In genomic region chrIV:8481308-8481707, ce11 we compare ENCODE assay signal across 6 worm cellular contexts.
A peak's percentile ranks its signal among the peaks of the same experiment; 100 is the strongest.
TF ChIP-seq lines count a peak whose summit lies in the region.

Gene spp-8 (plus strand): TSS chrIV:8481664.

TF ChIP-seq in whole organism, L1 larva, 84 proteins besides CTCF, POLR2A, EP300 and RAD21 (continues in another document):
- TF ChIP-seq lin-13 (GFP tag; optimal IDR thresholded peaks at IDR 0.05; lab: Kevin White, UChicago) (no peak), nhr-85 (tag; lab: Kevin White, UChicago) (no peak), nhr-12 (tag; optimal IDR thresholded peaks at IDR 0.05; lab: Kevin White, UChicago) (no peak), F16B12.6 (tag; optimal IDR thresholded peaks at IDR 0.05; lab: Kevin White, UChicago) (no peak), C04F5.9 (tag; optimal IDR thresholded peaks at IDR 0.05; lab: Kevin White, UChicago) (no peak), pag-3 (tag; optimal IDR thresholded peaks at IDR 0.05; lab: Kevin White, UChicago; ENCODE audit: borderline replicate concordance, insufficient read depth) (no peak), nhr-28 (tag; optimal IDR thresholded peaks at IDR 0.05; lab: Kevin White, UChicago) (no peak), irx-1 (tag; optimal IDR thresholded peaks at IDR 0.05; lab: Kevin White, UChicago) (no peak), pax-3 (tag; optimal IDR thresholded peaks at IDR 0.05; lab: Kevin White, UChicago) (no peak), mdl-1 (tag; optimal IDR thresholded peaks at IDR 0.05; lab: Kevin White, UChicago) (peak in 1 of 2 experiments; percentile 25), fos-1 (tag; optimal IDR thresholded peaks at IDR 0.05; lab: Kevin White, UChicago) (no peak), ama-1 (optimal IDR thresholded peaks at IDR 0.05; lab: Kevin White, UChicago) (no peak), nhr-77 (tag; optimal IDR thresholded peaks at IDR 0.05; lab: Kevin White, UChicago) (no peak), elt-2 (tag; optimal IDR thresholded peaks at IDR 0.05; lab: Kevin White, UChicago) (peak; percentile 96), hlh-4 (tag; optimal IDR thresholded peaks at IDR 0.05; lab: Kevin White, UChicago) (no peak), C34B4.2 (tag; optimal IDR thresholded peaks at IDR 0.05; lab: Kevin White, UChicago) (no peak)

TF ChIP-seq in whole organism, L2 larva, 48 proteins besides CTCF, POLR2A, EP300 and RAD21:
- TF ChIP-seq alr-1 (tag; optimal IDR thresholded peaks at IDR 0.05; lab: Kevin White, UChicago) (no peak), ZK546.5 (tag; optimal IDR thresholded peaks at IDR 0.05; lab: Kevin White, UChicago) (no peak), gmeb-1 (tag; optimal IDR thresholded peaks at IDR 0.05; lab: Kevin White, UChicago) (peak; percentile 40), sma-9 (GFP tag; optimal IDR thresholded peaks at IDR 0.05; lab: Kevin White, UChicago) (peak; percentile 55), sma-9 (tag; optimal IDR thresholded peaks at IDR 0.05; lab: Kevin White, UChicago) (no peak), mdl-1 (tag; optimal IDR thresholded peaks at IDR 0.05; lab: Kevin White, UChicago) (peak in 1 of 2 experiments; percentile 43), aly-2 (tag; optimal IDR thresholded peaks at IDR 0.05; lab: Kevin White, UChicago) (no peak), nhr-77 (tag; optimal IDR thresholded peaks at IDR 0.05; lab: Kevin White, UChicago) (no peak), nhr-12 (tag; optimal IDR thresholded peaks at IDR 0.05; lab: Kevin White, UChicago) (no peak), crh-2 (tag; optimal IDR thresholded peaks at IDR 0.05; lab: Kevin White, UChicago) (peak; percentile 81), ztf-1 (GFP tag; conservative IDR thresholded peaks at IDR 0.05; lab: Robert Waterston, UW) (no peak), fos-1 (tag; optimal IDR thresholded peaks at IDR 0.05; lab: Kevin White, UChicago) (peak; percentile 78), skn-1 (tag; optimal IDR thresholded peaks at IDR 0.05; lab: Kevin White, UChicago) (peak; percentile 41), sma-3 (GFP tag; optimal IDR thresholded peaks at IDR 0.05; lab: Kevin White, UChicago) (peak; percentile 5)

TF ChIP-seq in whole organism, L3 larva, 47 proteins besides CTCF, POLR2A, EP300 and RAD21 (continues in another document):
- TF ChIP-seq nhr-67 (tag; optimal IDR thresholded peaks at IDR 0.05; lab: Kevin White, UChicago) (no peak), R02D3.7 (tag; optimal IDR thresholded peaks at IDR 0.05; lab: Kevin White, UChicago) (no peak), nhr-43 (tag; optimal IDR thresholded peaks at IDR 0.05; lab: Kevin White, UChicago; ENCODE audit: poor library complexity, severe bottlenecking) (no peak), aly-2 (tag; optimal IDR thresholded peaks at IDR 0.05; lab: Kevin White, UChicago) (no peak), pha-4 (tag; optimal IDR thresholded peaks at IDR 0.05; lab: Kevin White, UChicago) (peak; percentile 65), nhr-77 (tag; optimal IDR thresholded peaks at IDR 0.05; lab: Kevin White, UChicago) (no peak), mml-1 (tag; optimal IDR thresholded peaks at IDR 0.05; lab: Kevin White, UChicago) (no peak), ztf-11 (tag; optimal IDR thresholded peaks at IDR 0.05; lab: Kevin White, UChicago) (no peak), fkh-2 (tag; optimal IDR thresholded peaks at IDR 0.05; lab: Kevin White, UChicago) (no peak), unc-39 (tag; optimal IDR thresholded peaks at IDR 0.05; lab: Kevin White, UChicago) (no peak), nhr-237 (tag; optimal IDR thresholded peaks at IDR 0.05; lab: Kevin White, UChicago) (no peak), jun-1 (tag; optimal IDR thresholded peaks at IDR 0.05; lab: Kevin White, UChicago) (peak; percentile 64), ceh-28 (tag; optimal IDR thresholded peaks at IDR 0.05; lab: Kevin White, UChicago) (no peak), ama-1 (optimal IDR thresholded peaks at IDR 0.05; lab: Kevin White, UChicago) (no peak), lin-15B (tag; optimal IDR thresholded peaks at IDR 0.05; lab: Kevin White, UChicago) (no peak), nfya-1 (tag; optimal IDR thresholded peaks at IDR 0.05; lab: Kevin White, UChicago; ENCODE audit: insufficient read depth) (no peak), lsy-12 (tag; optimal IDR thresholded peaks at IDR 0.05; lab: Kevin White, UChicago) (no peak)

TF ChIP-seq in whole organism, L4 larva, 104 proteins besides CTCF, POLR2A, EP300 and RAD21 (continues in another document):
- no peak for TF ChIP-seq egl-27 (tag; optimal IDR thresholded peaks at IDR 0.05; lab: Kevin White, UChicago)
- TF ChIP-seq ceh-32 (tag; optimal IDR thresholded peaks at IDR 0.05; lab: Kevin White, UChicago; ENCODE audit: poor library complexity): no peak
- no peak for TF ChIP-seq mdt-29 (GFP tag; IDR thresholded peaks at IDR 0.05; lab: Robert Waterston, UW)
- no peak for TF ChIP-seq ceh-62 (tag; optimal IDR thresholded peaks at IDR 0.05; lab: Kevin White, UChicago)
- no peak for TF ChIP-seq daf-19 (GFP tag; conservative IDR thresholded peaks at IDR 0.05; lab: Robert Waterston, UW)
- TF ChIP-seq hlh-30 (tag; optimal IDR thresholded peaks at IDR 0.05; lab: Kevin White, UChicago; ENCODE audit: insufficient read depth): peak; percentile 67
- no peak for TF ChIP-seq ceh-44 (GFP tag; IDR thresholded peaks at IDR 0.05; lab: Robert Waterston, UW)
- peak; percentile 83 for TF ChIP-seq hlh-11 (tag; optimal IDR thresholded peaks at IDR 0.05; lab: Kevin White, UChicago)
- no peak for TF ChIP-seq snpc-4 (tag; optimal IDR thresholded peaks at IDR 0.05; lab: Kevin White, UChicago)
- no peak for TF ChIP-seq unc-39 (tag; optimal IDR thresholded peaks at IDR 0.05; lab: Kevin White, UChicago)
- TF ChIP-seq nhr-48 (tag; optimal IDR thresholded peaks at IDR 0.05; lab: Kevin White, UChicago): no peak
- no peak for TF ChIP-seq rbr-2 (tag; optimal IDR thresholded peaks at IDR 0.05; lab: Kevin White, UChicago)
- TF ChIP-seq daf-16 (GFP tag; optimal IDR thresholded peaks at IDR 0.05; lab: Kevin White, UChicago): no peak
- TF ChIP-seq daf-16 (tag; optimal IDR thresholded peaks at IDR 0.05; lab: Kevin White, UChicago): peak; percentile 82
- no peak for TF ChIP-seq unc-62 (GFP tag; optimal IDR thresholded peaks at IDR 0.05 in 1 of 2; lab: Kevin White, UChicago)
- no peak for TF ChIP-seq unc-62 (tag; optimal IDR thresholded peaks at IDR 0.05; lab: Kevin White, UChicago)
- no peak for TF ChIP-seq Y5F2A.4 (GFP tag; optimal IDR thresholded peaks at IDR 0.05; lab: Kevin White, UChicago)
- no peak for TF ChIP-seq spr-3 (GFP tag; optimal IDR thresholded peaks at IDR 0.05; lab: Kevin White, UChicago)

TF ChIP-seq in whole organism, late embryonic, 69 proteins besides CTCF, POLR2A, EP300 and RAD21:
- TF ChIP-seq elt-2 (tag; optimal IDR thresholded peaks at IDR 0.05; lab: Kevin White, UChicago): peak; percentile 50
- no peak for TF ChIP-seq ztf-16 (tag; optimal IDR thresholded peaks at IDR 0.05; lab: Kevin White, UChicago)

TF ChIP-seq in whole organism, young adult, 124 proteins besides CTCF, POLR2A, EP300 and RAD21:
- no peak for TF ChIP-seq ceh-58 (GFP tag; IDR thresholded peaks at IDR 0.05; lab: Robert Waterston, UW)
- TF ChIP-seq snpc-1.3 (tag; optimal IDR thresholded peaks at IDR 0.05; lab: Kevin White, UChicago; ENCODE audit: insufficient read depth): no peak
- TF ChIP-seq Y53F4B.3 (GFP tag; IDR thresholded peaks at IDR 0.05; lab: Robert Waterston, UW): no peak
- peak; percentile 94 for TF ChIP-seq nhr-80 (tag; optimal IDR thresholded peaks at IDR 0.05; lab: Kevin White, UChicago)
- no peak for TF ChIP-seq athp-1 (tag; optimal IDR thresholded peaks at IDR 0.05; lab: Kevin White, UChicago)
- TF ChIP-seq atf-7 (tag; optimal IDR thresholded peaks at IDR 0.05; lab: Kevin White, UChicago): peak; percentile 38
- 0 out of 2 replicates have a peak, but pooled peaks have one; percentile 22 for TF ChIP-seq dox-1 (GFP tag; IDR thresholded peaks at IDR 0.05; lab: Robert Waterston, UW)
- no peak for TF ChIP-seq B0261.1 (tag; optimal IDR thresholded peaks at IDR 0.05; lab: Kevin White, UChicago)
- TF ChIP-seq B0019.2 (GFP tag; conservative IDR thresholded peaks at IDR 0.05; lab: Robert Waterston, UW): no peak
- peak; percentile 39; the same call in 1 of the 2 replicates for TF ChIP-seq egl-44 (GFP tag; IDR thresholded peaks at IDR 0.05; lab: Robert Waterston, UW)
- no peak for TF ChIP-seq cebp-2 (GFP tag; IDR thresholded peaks at IDR 0.05; lab: Robert Waterston, UW)
- TF ChIP-seq nhr-90 (tag; optimal IDR thresholded peaks at IDR 0.05; lab: Kevin White, UChicago): peak; percentile 41
- peak; percentile 87 for TF ChIP-seq ets-4 (GFP tag; optimal IDR thresholded peaks at IDR 0.05; lab: Kevin White, UChicago)
- no peak for TF ChIP-seq F57A8.1 (GFP tag; optimal IDR thresholded peaks at IDR 0.05; lab: Kevin White, UChicago)
- TF ChIP-seq unc-130 (GFP tag; optimal IDR thresholded peaks at IDR 0.05; lab: Kevin White, UChicago): no peak
- no peak for TF ChIP-seq T07F8.4 (tag; optimal IDR thresholded peaks at IDR 0.05; lab: Kevin White, UChicago)
- TF ChIP-seq tbp1 (GFP tag; optimal IDR thresholded peaks at IDR 0.05; lab: Kevin White, UChicago): peak; percentile 1
- TF ChIP-seq Y67H2A.10 (GFP tag; conservative IDR thresholded peaks at IDR 0.05; lab: Robert Waterston, UW): no peak
